Fruit fly (Drosophila melanogaster): ENCODE results near the gene Ugt37A1.

Ugt37A1 gene

dm6 chr2L:20349671-20350539, 24.0 kb downstream of the Ugt37A1 start, which contains the start of the genes La and RtGEF (continued):
- TF ChIP-seq Sox15 (GFP tag; optimal IDR thresholded peaks at IDR 0.05) (peak; percentile 28), cyc (GFP tag; optimal IDR thresholded peaks at IDR 0.05) (peak; percentile 51), CG9139 (GFP tag; optimal IDR thresholded peaks at IDR 0.05) (no peak), fd85E (GFP tag; optimal IDR thresholded peaks at IDR 0.05) (no peak), Hr38 (GFP tag; optimal IDR thresholded peaks at IDR 0.05) (no peak), CG4318 (GFP tag; optimal IDR thresholded peaks at IDR 0.05) (no peak), vri (GFP tag; optimal IDR thresholded peaks at IDR 0.05) (no peak), CG11902 (GFP tag; optimal IDR thresholded peaks at IDR 0.05) (peak; percentile 47), CG8632 (GFP tag; optimal IDR thresholded peaks at IDR 0.05) (no peak), Sox14 (GFP tag; optimal IDR thresholded peaks at IDR 0.05) (peak; percentile 58), Eip78C (GFP tag) (peak; percentile 72), Lpt (GFP tag; optimal IDR thresholded peaks at IDR 0.05) (no peak), CG6808 (GFP tag; optimal IDR thresholded peaks at IDR 0.05) (peak; percentile 19), ss (GFP tag; optimal IDR thresholded peaks at IDR 0.05) (no peak), CG31627 (GFP tag; optimal IDR thresholded peaks at IDR 0.05) (peak; percentile 68), CG10669 (GFP tag; optimal IDR thresholded peaks at IDR 0.05) (peak; percentile 22), CG3032 (tag; optimal IDR thresholded peaks at IDR 0.05) (peak; percentile 28), eg (GFP tag; IDR thresholded peaks at IDR 0.05) (peak; percentile 29; the same call in 1 of the 3 replicates), pdm3 (GFP tag; optimal IDR thresholded peaks at IDR 0.05) (peak; percentile 62), dac (GFP tag; optimal IDR thresholded peaks at IDR 0.05) (no peak), Eip93F (GFP tag; optimal IDR thresholded peaks at IDR 0.05) (no peak), CG16779 (tag; optimal IDR thresholded peaks at IDR 0.05) (no peak), fd59A (GFP tag; optimal IDR thresholded peaks at IDR 0.05) (no peak), Ets96B (tag; optimal IDR thresholded peaks at IDR 0.05) (no peak), esn (GFP tag; optimal IDR thresholded peaks at IDR 0.05) (peak; percentile 66), achi (GFP tag; optimal IDR thresholded peaks at IDR 0.05) (peak; percentile 53), CG8319 (GFP tag; optimal IDR thresholded peaks at IDR 0.05) (peak; percentile 26), Smox (GFP tag; optimal IDR thresholded peaks at IDR 0.05) (no peak), CG11762 (GFP tag; optimal IDR thresholded peaks at IDR 0.05; ENCODE audit: insufficient read depth) (peak; percentile 15), CG34406 (GFP tag; optimal IDR thresholded peaks at IDR 0.05) (peak; percentile 7), CG6276 (GFP tag; optimal IDR thresholded peaks at IDR 0.05) (no peak)

DNA sequence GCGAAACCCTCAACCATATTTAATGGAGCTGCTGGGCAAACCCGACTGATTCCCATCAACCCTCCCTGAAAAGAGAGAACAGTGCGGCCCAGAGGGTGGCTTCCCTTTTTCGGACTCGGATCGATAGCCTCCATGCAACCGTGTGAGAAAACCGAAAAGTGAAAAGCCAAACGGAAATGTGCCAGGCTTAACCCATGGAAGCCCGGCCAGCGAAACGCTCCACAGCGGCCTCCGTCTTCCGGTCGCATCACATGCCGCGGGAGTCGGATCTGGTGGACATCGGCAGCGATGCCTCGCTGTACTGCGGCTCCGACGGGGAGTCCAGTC, 31.9 kb downstream of the Ugt37A1 start:
- TF ChIP-seq spab (GFP tag; optimal IDR thresholded peaks at IDR 0.05): no peak
- no peak for TF ChIP-seq OdsH (GFP tag; optimal IDR thresholded peaks at IDR 0.05)
- TF ChIP-seq net (GFP tag; optimal IDR thresholded peaks at IDR 0.05): no peak
- TF ChIP-seq CG6854 (GFP tag; optimal IDR thresholded peaks at IDR 0.05): no peak
- TF ChIP-seq CG4318 (GFP tag; optimal IDR thresholded peaks at IDR 0.05): no peak
- no peak for TF ChIP-seq CG15336 (GFP tag; IDR thresholded peaks at IDR 0.05)
- TF ChIP-seq CG3919 (GFP tag; optimal IDR thresholded peaks at IDR 0.05): no peak
- no peak for TF ChIP-seq Hr4 (GFP tag; optimal IDR thresholded peaks at IDR 0.05)
- TF ChIP-seq Met (GFP tag; optimal IDR thresholded peaks at IDR 0.05): no peak
- no peak for TF ChIP-seq acj6 (GFP tag; optimal IDR thresholded peaks at IDR 0.05)
- no peak for TF ChIP-seq Ets21C (GFP tag; optimal IDR thresholded peaks at IDR 0.05)
- TF ChIP-seq CG9139 (GFP tag; optimal IDR thresholded peaks at IDR 0.05): no peak
- no peak for TF ChIP-seq lz (GFP tag; optimal IDR thresholded peaks at IDR 0.05)
